Fruit fly (Drosophila melanogaster): Measurements from ENCODE around the gene CG43317.
A peak's percentile ranks its signal among the peaks of the same experiment; 100 is the strongest.

CG43317 gene

DNA sequence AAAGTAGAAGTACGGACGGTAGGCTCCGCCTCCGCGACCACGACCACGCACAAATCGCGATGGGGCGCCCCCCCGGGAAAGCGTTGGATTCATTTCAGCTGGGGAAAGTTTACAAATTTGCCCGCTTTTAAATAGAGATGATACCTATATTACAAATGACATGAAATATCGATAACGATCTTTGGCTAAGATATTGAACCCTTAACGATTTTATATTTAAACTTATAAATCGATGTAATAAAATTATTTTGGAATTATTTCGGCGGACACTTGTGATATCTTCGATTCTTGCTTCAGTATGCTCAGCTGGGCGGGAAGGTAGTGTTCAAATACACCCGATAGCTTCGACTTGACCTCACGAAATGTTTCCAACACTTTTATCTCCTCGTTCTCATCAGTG lies 1.7 kb downstream of the CG43317 start, which contains the start of gene rec:
Gene rec (minus strand): TSS at position 108 of the 400 bp plus-strand sequence.
- TF ChIP-seq Dp (GFP tag; optimal IDR thresholded peaks at IDR 0.05) (peak; percentile 54), bab2 (GFP tag; optimal IDR thresholded peaks at IDR 0.05) (no peak), Sry-δ (GFP tag; optimal IDR thresholded peaks at IDR 0.05) (peak; percentile 57), Bgb (GFP tag; IDR thresholded peaks at IDR 0.05; ENCODE audit: partially characterized antibody) (no peak), croc (GFP tag; conservative IDR thresholded peaks at IDR 0.05) (no peak), CG14860 (GFP tag; IDR thresholded peaks at IDR 0.05; ENCODE audit: partially characterized antibody) (peak; percentile 41; the same call in 1 of the 3 replicates), CG3726 (GFP tag; IDR thresholded peaks at IDR 0.05) (no peak), Asciz (GFP tag; optimal IDR thresholded peaks at IDR 0.05) (no peak), seq (GFP tag; IDR thresholded peaks at IDR 0.05) (no peak), Hsf (GFP tag; optimal IDR thresholded peaks at IDR 0.05) (no peak), CG17186 (GFP tag; optimal IDR thresholded peaks at IDR 0.05) (no peak), sqz (GFP tag; optimal IDR thresholded peaks at IDR 0.05) (no peak), CG8359 (GFP tag; optimal IDR thresholded peaks at IDR 0.05; ENCODE audit: borderline replicate concordance) (no peak), Meics (GFP tag; optimal IDR thresholded peaks at IDR 0.05) (no peak), Bteb2 (GFP tag; optimal IDR thresholded peaks at IDR 0.05) (no peak), Opbp (GFP tag; IDR thresholded peaks at IDR 0.05; ENCODE audit: partially characterized antibody) (no peak), CG14965 (GFP tag; optimal IDR thresholded peaks at IDR 0.05; ENCODE audit: borderline replicate concordance) (no peak), CG13287 (GFP tag; IDR thresholded peaks at IDR 0.05; ENCODE audit: partially characterized antibody) (peak; percentile 74), zen2 (GFP tag; IDR thresholded peaks at IDR 0.05; ENCODE audit: partially characterized antibody) (no peak), eve (GFP tag; optimal IDR thresholded peaks at IDR 0.05) (no peak), mam (GFP tag; optimal IDR thresholded peaks at IDR 0.05) (no peak), Doc3 (GFP tag; IDR thresholded peaks at IDR 0.05; ENCODE audit: partially characterized antibody) (peak; percentile 52; the same call in 1 of the 3 replicates), Dref (GFP tag; IDR thresholded peaks at IDR 0.05) (peak; percentile 52), CG3995 (GFP tag; optimal IDR thresholded peaks at IDR 0.05) (no peak), CG11398 (GFP tag; optimal IDR thresholded peaks at IDR 0.05) (no peak), prd (optimal IDR thresholded peaks at IDR 0.05) (no peak), prd (GFP tag; IDR thresholded peaks at IDR 0.05) (no peak), cas (GFP tag; IDR thresholded peaks at IDR 0.05) (no peak), CG11560 (tag; IDR thresholded peaks at IDR 0.05) (no peak), ham (GFP tag; IDR thresholded peaks at IDR 0.05) (no peak), CG10274 (GFP tag; optimal IDR thresholded peaks at IDR 0.05) (no peak), CG2678 (tag; optimal IDR thresholded peaks at IDR 0.05) (no peak), ase (GFP tag; IDR thresholded peaks at IDR 0.05) (no peak), CG1603 (tag; optimal IDR thresholded peaks at IDR 0.05) (peak; percentile 36), Sry-β (GFP tag; optimal IDR thresholded peaks at IDR 0.05) (no peak), Doc2 (GFP tag; IDR thresholded peaks at IDR 0.05) (no peak), CG12236 (GFP tag; optimal IDR thresholded peaks at IDR 0.05) (no peak), Hr3 (GFP tag; optimal IDR thresholded peaks at IDR 0.05) (no peak), Hmr (GFP tag; optimal IDR thresholded peaks at IDR 0.05) (no peak), Xrp1 (GFP tag; IDR thresholded peaks at IDR 0.05) (no peak), eyg (GFP tag; optimal IDR thresholded peaks at IDR 0.05) (no peak), CG12155 (GFP tag; optimal IDR thresholded peaks at IDR 0.05) (no peak), CG18262 (tag; optimal IDR thresholded peaks at IDR 0.05) (no peak), ro (GFP tag; IDR thresholded peaks at IDR 0.05) (no peak), sens (GFP tag) (peak; percentile 17), CG12104 (GFP tag; optimal IDR thresholded peaks at IDR 0.05) (no peak), CG9215 (GFP tag; IDR thresholded peaks at IDR 0.05) (no peak), btn (GFP tag; optimal IDR thresholded peaks at IDR 0.05) (no peak), Nf-YA (GFP tag; IDR thresholded peaks at IDR 0.05) (no peak), Hr39 (optimal IDR thresholded peaks at IDR 0.05) (no peak), Tbp (GFP tag; optimal IDR thresholded peaks at IDR 0.05) (no peak), CG31224 (GFP tag; IDR thresholded peaks at IDR 0.05) (no peak), Dll (GFP tag; IDR thresholded peaks at IDR 0.05; ENCODE audit: partially characterized antibody) (peak; percentile 74)

Measured in whole organism, embryonic.